Worm (Caenorhabditis elegans): Measurements from ENCODE around the gene mrp-1.

DNA sequence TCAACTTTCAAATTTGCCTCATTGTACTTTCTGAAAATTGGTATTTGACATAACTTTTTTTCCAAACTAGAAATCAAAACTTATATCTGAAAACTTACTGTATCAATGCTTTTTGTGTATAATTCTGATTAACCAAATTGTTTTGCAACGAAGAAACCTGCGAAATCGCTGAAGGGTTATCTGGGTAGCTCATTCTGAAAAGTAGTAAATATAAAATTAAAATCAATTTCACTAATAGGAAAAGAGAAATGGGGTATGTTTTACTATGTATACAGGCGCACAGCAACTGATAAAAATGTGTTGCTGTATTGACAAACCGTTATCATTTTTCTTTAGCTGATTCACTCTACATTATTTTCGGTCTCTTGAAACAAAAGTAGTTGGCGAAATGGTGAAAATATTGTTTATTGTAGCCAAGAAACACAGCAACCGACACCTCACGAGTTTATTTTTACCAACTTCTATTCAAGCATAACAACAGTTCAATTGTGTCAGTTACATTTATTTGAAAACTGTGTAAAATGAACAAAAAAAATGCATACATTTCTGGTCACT is 36.4 kb downstream of the mrp-1 start, which contains the start of gene F57C12.2:
- TF ChIP-seq him-1 (tag; optimal IDR thresholded peaks at IDR 0.05) (no peak), aptf-3 (GFP tag; IDR thresholded peaks at IDR 0.05) (no peak), snpc-1.3 (tag; optimal IDR thresholded peaks at IDR 0.05; ENCODE audit: insufficient read depth) (no peak), aptf-2 (GFP tag; conservative IDR thresholded peaks at IDR 0.05) (no peak)
